Fruit fly (Drosophila melanogaster) whole organism, embryonic: ENCODE measurements around the gene lilli.

Experiments
- B-H1 ChIP-seq: fragments of 200-800 bp; sonication (Bioruptor generic); IDR thresholded peaks from 3 replicates; pipeline ENCODE4 v1.3.6; 2022; ENCODE audit warnings: missing biosample characterization, missing genetic modification characterization
- B-H2 ChIP-seq: fragments of 200-800 bp; sonication (Bioruptor generic); optimal IDR thresholded peaks from 2 replicates; lab custom pipeline; 2018; ENCODE audit warnings: missing biosample characterization, mild to moderate bottlenecking, missing genetic modification characterization
- Bgb ChIP-seq: fragments of 200-800 bp; sonication (Bioruptor generic); IDR thresholded peaks from 2 replicates; pipeline ENCODE4 v1.3.6; 2022; ENCODE audit warnings: missing biosample characterization, missing genetic modification characterization; ENCODE audit not compliant: partially characterized antibody
- CG1024 ChIP-seq: fragments of 200-800 bp; sonication (Bioruptor generic); IDR thresholded peaks from 2 replicates; pipeline ENCODE4 v1.3.6; 2022; ENCODE audit warnings: missing biosample characterization, missing genetic modification characterization
- CG11723 ChIP-seq: fragments of 200-800 bp; sonication (Bioruptor generic); optimal IDR thresholded peaks from 2 replicates; lab custom pipeline; 2017; ENCODE audit warnings: missing biosample characterization, mild to moderate bottlenecking, missing genetic modification characterization
- CG14860 ChIP-seq: fragments of 200-800 bp; sonication (Bioruptor generic); IDR thresholded peaks from 3 replicates; pipeline ENCODE4 v1.3.6; 2022; ENCODE audit warnings: missing biosample characterization, missing genetic modification characterization; ENCODE audit not compliant: partially characterized antibody
- CG17359 ChIP-seq: fragments of 200-800 bp; sonication (Bioruptor generic); optimal IDR thresholded peaks from 3 replicates; lab custom pipeline; 2018; ENCODE audit warnings: missing biosample characterization, mild to moderate bottlenecking, missing genetic modification characterization, moderate library complexity
- CG18619 ChIP-seq: fragments of 200-800 bp; sonication (Bioruptor generic); optimal IDR thresholded peaks from 3 replicates; lab custom pipeline; 2017; ENCODE audit warnings: missing biosample characterization, mild to moderate bottlenecking, missing genetic modification characterization
- CG2712 ChIP-seq: fragments of 200-800 bp; optimal IDR thresholded peaks from 3 replicates; lab custom pipeline; 2019; ENCODE audit warnings: missing biosample characterization, mild to moderate bottlenecking, missing genetic modification characterization, moderate library complexity
- CG31365 ChIP-seq: fragments of 200-800 bp; sonication (Bioruptor generic); optimal IDR thresholded peaks from 2 replicates; lab custom pipeline; 2018; ENCODE audit warnings: missing biosample characterization, mild to moderate bottlenecking, missing genetic modification characterization
- CG33213 ChIP-seq: fragments of 200-800 bp; sonication (Bioruptor generic); optimal IDR thresholded peaks from 3 replicates; lab custom pipeline; 2016; ENCODE audit warnings: missing biosample characterization, missing genetic modification characterization
- CG5245 ChIP-seq: fragments of 200-800 bp; sonication (Bioruptor generic); optimal IDR thresholded peaks from 3 replicates; lab custom pipeline; 2016; ENCODE audit warnings: missing biosample characterization, missing genetic modification characterization
- CG6272 ChIP-seq: fragments of 200-800 bp; sonication (Bioruptor generic); IDR thresholded peaks from 2 replicates; pipeline ENCODE4 v1.3.6; 2022; ENCODE audit warnings: missing biosample characterization, missing genetic modification characterization
- CG6683 ChIP-seq: fragments of 200-800 bp; sonication (Bioruptor generic); optimal IDR thresholded peaks from 2 replicates; lab custom pipeline; 2017; ENCODE audit warnings: missing biosample characterization, mild to moderate bottlenecking, missing genetic modification characterization, missing genetic modification reagents
- CG7745 ChIP-seq: fragments of 200-800 bp; sonication (Bioruptor generic); optimal IDR thresholded peaks from 2 replicates; lab custom pipeline; 2018; ENCODE audit warnings: missing biosample characterization, mild to moderate bottlenecking, missing genetic modification characterization, moderate library complexity
- CG9797 ChIP-seq: fragments of 200-800 bp; sonication (Bioruptor generic); optimal IDR thresholded peaks from 3 replicates; lab custom pipeline; 2018; ENCODE audit warnings: missing biosample characterization, mild to moderate bottlenecking, missing genetic modification characterization
- Dip2 ChIP-seq: fragments of 200-800 bp; sonication (Bioruptor generic); IDR thresholded peaks from 2 replicates; pipeline ENCODE4 v1.3.6; 2022; ENCODE audit warnings: missing biosample characterization, missing genetic modification characterization
- Doc3 ChIP-seq: fragments of 200-800 bp; sonication (Bioruptor generic); IDR thresholded peaks from 3 replicates; pipeline ENCODE4 v1.3.6; 2022; ENCODE audit warnings: missing biosample characterization, missing genetic modification characterization; ENCODE audit not compliant: partially characterized antibody
- ERR ChIP-seq: fragments of 200-800 bp; sonication (Bioruptor generic); optimal IDR thresholded peaks from 2 replicates; lab custom pipeline; 2016; ENCODE audit warnings: missing biosample characterization, missing genetic modification characterization
- HLH54F ChIP-seq: fragments of 200-800 bp; sonication (Bioruptor generic); optimal IDR thresholded peaks from 3 replicates; lab custom pipeline; 2016; ENCODE audit warnings: missing biosample characterization, missing genetic modification characterization
- Hey ChIP-seq: fragments of 200-800 bp; sonication (Bioruptor generic); optimal IDR thresholded peaks from 3 replicates; lab custom pipeline; 2018; ENCODE audit warnings: missing biosample characterization, mild to moderate bottlenecking, missing genetic modification characterization
- Kr ChIP-seq: fragments of 200-800 bp; sonication (Bioruptor generic); optimal IDR thresholded peaks from 2 replicates; lab custom pipeline; 2017; ENCODE audit warnings: missing biosample characterization, mild to moderate bottlenecking, missing genetic modification characterization
- MBD-R2 ChIP-seq: fragments of 200-800 bp; sonication (Bioruptor generic); IDR thresholded peaks from 2 replicates; pipeline ENCODE4 v1.3.6; 2022; ENCODE audit warnings: missing biosample characterization, missing genetic modification characterization
- Med ChIP-seq: fragments of 200-800 bp; sonication (Bioruptor generic); peaks from one replicate; lab custom pipeline; 2016; ENCODE audit warnings: missing biosample characterization, missing genetic modification characterization, mild to moderate bottlenecking, inconsistent platforms, moderate library complexity
- Mes4 ChIP-seq: fragments of 200-800 bp; sonication (Bioruptor generic); optimal IDR thresholded peaks from 2 replicates; lab custom pipeline; 2016; ENCODE audit warnings: missing biosample characterization, missing genetic modification characterization
- Ravus ChIP-seq: fragments of 200-800 bp; sonication (Bioruptor generic); IDR thresholded peaks from 2 replicates; pipeline ENCODE4 v1.3.6; 2022; ENCODE audit warnings: missing biosample characterization, missing genetic modification characterization
- Rx ChIP-seq: fragments of 200-800 bp; sonication (Bioruptor generic); IDR thresholded peaks from 2 replicates; pipeline ENCODE4 v1.3.6; 2022; ENCODE audit warnings: missing biosample characterization, missing genetic modification characterization
- Sry-β ChIP-seq: fragments of 200-800 bp; sonication (Bioruptor generic); optimal IDR thresholded peaks from 2 replicates; lab custom pipeline; 2018; ENCODE audit warnings: missing biosample characterization, mild to moderate bottlenecking, missing genetic modification characterization, moderate library complexity
- Vsx1 ChIP-seq: fragments of 200-800 bp; sonication (Bioruptor generic); optimal IDR thresholded peaks from 2 replicates; lab custom pipeline; 2017; ENCODE audit warnings: missing biosample characterization, mild to moderate bottlenecking, missing genetic modification characterization, missing genetic modification reagents
- ash1 ChIP-seq: fragments of 200-800 bp; sonication (Bioruptor generic); optimal IDR thresholded peaks from 2 replicates; lab custom pipeline; 2018; ENCODE audit warnings: missing biosample characterization, mild to moderate bottlenecking, missing genetic modification characterization
- bab2 ChIP-seq: fragments of 200-800 bp; sonication (Bioruptor generic); optimal IDR thresholded peaks from 2 replicates; lab custom pipeline; 2016; ENCODE audit warnings: missing biosample characterization, missing genetic modification characterization
- bcd ChIP-seq: fragments of 200-800 bp; sonication (Bioruptor generic); optimal IDR thresholded peaks from 2 replicates; lab custom pipeline; 2017; ENCODE audit warnings: missing biosample characterization, mild to moderate bottlenecking, missing genetic modification characterization
- bowl ChIP-seq: fragments of 200-800 bp; sonication (Bioruptor generic); IDR thresholded peaks from 2 replicates; pipeline ENCODE4 v1.3.6; 2022; ENCODE audit warnings: missing biosample characterization, missing genetic modification characterization
- chinmo ChIP-seq: fragments of 200-800 bp; sonication (Bioruptor generic); IDR thresholded peaks from 4 replicates; pipeline ENCODE4 v1.3.6; 2022; ENCODE audit warnings: missing biosample characterization, missing genetic modification characterization; ENCODE audit not compliant: partially characterized antibody
- croc ChIP-seq: fragments of 200-800 bp; sonication (Bioruptor generic); conservative IDR thresholded peaks from 3 replicates; pipeline ENCODE4 v1.3.6; 2022; ENCODE audit warnings: missing biosample characterization, missing genetic modification characterization
- dpn ChIP-seq, 2 experiments: fragments of 200-800 bp; sonication (Bioruptor generic); optimal IDR thresholded peaks; 3 replicates each; lab custom pipeline; 2016; ENCODE audit warnings: missing biosample characterization in 2 of 2, missing genetic modification characterization in 2 of 2
- emc ChIP-seq: fragments of 200-800 bp; sonication (Bioruptor generic); optimal IDR thresholded peaks from 2 replicates; lab custom pipeline; 2016; ENCODE audit warnings: missing biosample characterization, missing genetic modification characterization
- gcm ChIP-seq: fragments of 200-800 bp; sonication (Bioruptor generic); optimal IDR thresholded peaks from 2 replicates; lab custom pipeline; 2019; ENCODE audit warnings: missing biosample characterization, mild to moderate bottlenecking, missing genetic modification characterization, moderate library complexity
- hb ChIP-seq: fragments of 200-800 bp; sonication (Bioruptor generic); IDR thresholded peaks from 3 replicates; pipeline ENCODE4 v1.3.6; 2022; ENCODE audit warnings: missing biosample characterization, missing genetic modification characterization; ENCODE audit not compliant: partially characterized antibody
- hth ChIP-seq: fragments of >200 bp; optimal IDR thresholded peaks from 2 replicates; lab custom pipeline; 2017; ENCODE audit warnings: inconsistent platforms
- kah ChIP-seq: fragments of 200-800 bp; sonication (Bioruptor generic); optimal IDR thresholded peaks from 2 replicates; lab custom pipeline; 2018; ENCODE audit warnings: missing biosample characterization, mild to moderate bottlenecking, missing genetic modification characterization
- nmo ChIP-seq: fragments of 200-800 bp; sonication (Bioruptor generic); optimal IDR thresholded peaks from 2 replicates; lab custom pipeline; 2018; ENCODE audit warnings: missing biosample characterization, mild to moderate bottlenecking, missing genetic modification characterization, moderate library complexity
- nom ChIP-seq: fragments of 200-800 bp; sonication (Bioruptor generic); optimal IDR thresholded peaks from 2 replicates; lab custom pipeline; 2017; ENCODE audit warnings: missing biosample characterization, missing genetic modification characterization, mild to moderate bottlenecking, moderate library complexity, missing genetic modification reagents
- oc ChIP-seq: fragments of 200-800 bp; sonication (Bioruptor generic); optimal IDR thresholded peaks from 2 replicates; lab custom pipeline; 2018; ENCODE audit warnings: missing biosample characterization, mild to moderate bottlenecking, missing genetic modification characterization, moderate library complexity
- otp ChIP-seq: fragments of 200-800 bp; sonication (Bioruptor generic); IDR thresholded peaks from 3 replicates; pipeline ENCODE4, ENCODE4 v1.3.6; 2022; ENCODE audit warnings: missing biosample characterization, missing genetic modification characterization
- peb ChIP-seq: fragments of 200-800 bp; sonication (Bioruptor generic); IDR thresholded peaks from 2 replicates; pipeline ENCODE4 v1.3.6; 2022; ENCODE audit warnings: missing biosample characterization, missing genetic modification characterization
- schlank ChIP-seq: fragments of 200-800 bp; sonication (Bioruptor generic); optimal IDR thresholded peaks from 2 replicates; lab custom pipeline; 2018; ENCODE audit warnings: missing biosample characterization, mild to moderate bottlenecking, missing genetic modification characterization
- sna ChIP-seq: fragments of 200-800 bp; sonication (Bioruptor generic); IDR thresholded peaks from 2 replicates; pipeline ENCODE4 v1.3.6; 2022; ENCODE audit warnings: missing biosample characterization, missing genetic modification characterization; ENCODE audit not compliant: partially characterized antibody
- trh ChIP-seq: fragments of 200-800 bp; sonication (Bioruptor generic); optimal IDR thresholded peaks from 2 replicates; lab custom pipeline; 2016; ENCODE audit warnings: missing biosample characterization, missing genetic modification characterization
- vnd ChIP-seq: fragments of 200-800 bp; sonication (Bioruptor generic); IDR thresholded peaks from 3 replicates; pipeline ENCODE4 v1.3.6; 2022; ENCODE audit warnings: missing biosample characterization, missing genetic modification characterization; ENCODE audit not compliant: partially characterized antibody
- zf30C ChIP-seq: fragments of 200-800 bp; sonication (Bioruptor generic); optimal IDR thresholded peaks from 3 replicates; lab custom pipeline; 2018; ENCODE audit warnings: missing biosample characterization, mild to moderate bottlenecking, missing genetic modification characterization

Gene lilli

dm6 chr2L:3003399-3003798 is 117.7 kb downstream of the lilli start:
- TF ChIP-seq CG31365 (tag; lab: Kevin White, UChicago): no peak
- TF ChIP-seq bab2 (GFP tag; lab: Kevin White, UChicago): peak; percentile 59
- no peak for TF ChIP-seq zf30C
- peak; percentile 58; the same call in 1 of the 3 replicates for TF ChIP-seq otp (GFP tag; lab: Robert Waterston, UW)
- TF ChIP-seq trh (GFP tag; lab: Kevin White, UChicago): no peak
- TF ChIP-seq Rx (GFP tag; lab: Robert Waterston, UW): no peak
- no peak for TF ChIP-seq Hey
- no peak for TF ChIP-seq peb (GFP tag; lab: Robert Waterston, UW)
- TF ChIP-seq Kr (GFP tag; lab: Kevin White, UChicago): no peak
- no peak for TF ChIP-seq Ravus (GFP tag; lab: Robert Waterston, UW)
- no peak for TF ChIP-seq CG9797 (GFP tag; lab: Kevin White, UChicago)
- TF ChIP-seq bowl: no peak
- TF ChIP-seq sna (GFP tag; lab: Robert Waterston, UW): no peak
- no peak for TF ChIP-seq hth (lab: Kevin White, UChicago)
- no peak for TF ChIP-seq CG14860 (GFP tag; lab: Robert Waterston, UW)
- TF ChIP-seq CG33213 (GFP tag; lab: Kevin White, UChicago): no peak
- peak; percentile 20 for TF ChIP-seq CG11723 (GFP tag; lab: Kevin White, UChicago)
- no peak for TF ChIP-seq nom
- no peak for TF ChIP-seq croc (GFP tag; lab: Robert Waterston, UW)
- no peak for TF ChIP-seq B-H1 (GFP tag; lab: Robert Waterston, UW)
- peak; percentile 51 for TF ChIP-seq kah (GFP tag; lab: Kevin White, UChicago)
- TF ChIP-seq CG2712 (tag; lab: Kevin White, UChicago): peak; percentile 65
- no peak for TF ChIP-seq chinmo
- no peak for TF ChIP-seq Sry-β (GFP tag; lab: Kevin White, UChicago)
- peak; percentile 1 for TF ChIP-seq bcd (GFP tag; lab: Kevin White, UChicago)
- no peak for TF ChIP-seq B-H2
- peak; percentile 13 for TF ChIP-seq CG18619
- TF ChIP-seq Vsx1 (GFP tag; lab: Kevin White, UChicago): no peak
- no peak for TF ChIP-seq Mes4
- peak; percentile 50 for TF ChIP-seq gcm (GFP tag; lab: Kevin White, UChicago)
- TF ChIP-seq oc (tag; lab: Kevin White, UChicago): peak; percentile 62
- TF ChIP-seq Bgb (GFP tag; lab: Robert Waterston, UW): no peak
- TF ChIP-seq CG1024 (GFP tag; lab: Robert Waterston, UW): no peak
- no peak for TF ChIP-seq Dip2 (GFP tag; lab: Robert Waterston, UW)
- TF ChIP-seq Med (GFP tag; lab: Kevin White, UChicago): peak; percentile 80
- no peak for TF ChIP-seq hb (GFP tag; lab: Robert Waterston, UW)
- no peak for TF ChIP-seq MBD-R2 (GFP tag; lab: Robert Waterston, UW)
- no peak for TF ChIP-seq Doc3 (GFP tag; lab: Robert Waterston, UW)
- no peak for TF ChIP-seq CG7745
- TF ChIP-seq ash1 (GFP tag; lab: Kevin White, UChicago): no peak
- peak in 1 of 2 experiments; percentile 41 for TF ChIP-seq dpn (GFP tag; optimal IDR thresholded peaks at IDR 0.05; lab: Kevin White, UChicago)
- TF ChIP-seq emc (GFP tag; lab: Kevin White, UChicago): no peak
- TF ChIP-seq CG6272 (GFP tag; lab: Robert Waterston, UW): no peak
- no peak for TF ChIP-seq ERR (GFP tag; lab: Kevin White, UChicago)
- TF ChIP-seq nmo (GFP tag; lab: Kevin White, UChicago): peak; percentile 63
- TF ChIP-seq CG17359 (tag; lab: Kevin White, UChicago): peak; percentile 80
- no peak for TF ChIP-seq HLH54F (GFP tag; lab: Kevin White, UChicago)
- no peak for TF ChIP-seq vnd (GFP tag; lab: Robert Waterston, UW)
- TF ChIP-seq CG6683: no peak
- TF ChIP-seq CG5245 (GFP tag; lab: Kevin White, UChicago): no peak
- no peak for TF ChIP-seq schlank (tag; lab: Kevin White, UChicago)
